Worm (Caenorhabditis elegans): ENCODE data around the gene Y22D7AL.16.

Y22D7AL.16 gene

DNA sequence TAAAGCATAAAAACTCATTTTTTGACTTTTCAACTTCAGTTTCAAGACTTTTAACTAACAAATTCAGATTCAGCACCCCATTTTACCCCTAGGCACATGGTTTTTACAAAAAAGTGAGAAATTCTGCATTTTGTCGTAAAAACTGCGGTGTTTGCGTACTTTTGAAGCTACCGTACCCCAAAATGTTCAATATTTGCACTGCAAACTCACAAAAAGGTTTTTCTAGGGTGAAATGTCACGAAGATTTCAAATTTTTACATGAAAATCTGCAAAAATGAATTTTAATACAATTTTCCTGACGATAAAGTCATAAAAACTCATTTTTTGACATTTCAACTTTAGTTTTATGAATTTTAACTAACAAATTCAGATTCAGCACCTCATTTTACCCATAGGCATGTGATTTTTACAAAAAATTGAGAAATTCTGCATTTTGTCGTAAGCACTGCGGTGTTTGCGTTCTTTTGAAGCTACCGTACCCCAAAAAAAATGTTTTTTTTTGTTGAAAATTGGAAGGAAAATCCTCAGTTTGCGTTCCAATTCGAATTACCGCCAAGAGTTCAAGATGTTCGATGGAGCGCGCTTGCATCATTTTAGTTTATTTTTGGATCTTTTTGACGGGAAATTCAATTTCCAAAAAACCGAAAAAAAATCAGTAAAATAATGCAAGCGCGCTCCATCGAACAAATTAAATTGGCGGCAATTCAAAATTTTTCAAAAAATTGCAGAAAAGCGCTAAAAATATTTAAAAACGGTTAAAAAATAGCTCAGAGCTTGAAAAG lies 48.6 kb downstream of the Y22D7AL.16 start:
- TF ChIP-seq K11D2.4 (GFP tag; IDR thresholded peaks at IDR 0.05), result no peak
- no peak for TF ChIP-seq ceh-91 (GFP tag; IDR thresholded peaks at IDR 0.05)
- TF ChIP-seq hmg-1.2 (GFP tag; IDR thresholded peaks at IDR 0.05), result 0 out of 2 replicates have a peak, but pooled peaks have one; percentile 36
- TF ChIP-seq madf-3 (GFP tag; IDR thresholded peaks at IDR 0.05), result no peak
- TF ChIP-seq Y56A3A.18 (GFP tag; IDR thresholded peaks at IDR 0.05), result 0 out of 2 replicates have a peak, but pooled peaks have one; percentile 29
- TF ChIP-seq snpc-4 (GFP tag; optimal IDR thresholded peaks at IDR 0.05), result no peak
- TF ChIP-seq snpc-4 (tag; optimal IDR thresholded peaks at IDR 0.05), result peak in 1 of 4 experiments; percentile 59
- no peak for TF ChIP-seq lag-1 (GFP tag; IDR thresholded peaks at IDR 0.05)
- TF ChIP-seq ceh-79 (tag; optimal IDR thresholded peaks at IDR 0.05), result peak; percentile 63
- peak; percentile 78 for TF ChIP-seq nfya-2 (GFP tag; IDR thresholded peaks at IDR 0.05)
- 0 out of 2 replicates have a peak, but pooled peaks have one; percentile 37 for TF ChIP-seq attf-6 (GFP tag; IDR thresholded peaks at IDR 0.05)
- TF ChIP-seq hlh-26 (GFP tag; conservative IDR thresholded peaks at IDR 0.05), result no peak
- peak; percentile 96 for TF ChIP-seq nfyb-1 (GFP tag; IDR thresholded peaks at IDR 0.05)
- TF ChIP-seq let-526 (GFP tag; IDR thresholded peaks at IDR 0.05), result 0 out of 2 replicates have a peak, but pooled peaks have one; percentile 13
- peak; percentile 37 for TF ChIP-seq tbx-9 (tag; optimal IDR thresholded peaks at IDR 0.05; ENCODE audit: borderline replicate concordance)
- TF ChIP-seq nhr-27 (tag; optimal IDR thresholded peaks at IDR 0.05), result no peak
- TF ChIP-seq hlh-12 (tag; optimal IDR thresholded peaks at IDR 0.05), result peak; percentile 35
- TF ChIP-seq B0336.3 (GFP tag; IDR thresholded peaks at IDR 0.05), result peak; percentile 90
- TF ChIP-seq ceh-40 (GFP tag; IDR thresholded peaks at IDR 0.05), result peak; percentile 55; the same call in 1 of the 2 replicates
- peak; percentile 85 for TF ChIP-seq hrde-1 (tag; optimal IDR thresholded peaks at IDR 0.05; ENCODE audit: borderline replicate concordance)
- TF ChIP-seq snpc-1.1 (tag; optimal IDR thresholded peaks at IDR 0.05; ENCODE audit: insufficient read depth), result no peak
- TF ChIP-seq snpc-1.3 (tag; optimal IDR thresholded peaks at IDR 0.05; ENCODE audit: insufficient read depth), result no peak
- peak; percentile 48 for TF ChIP-seq mxl-1 (tag; optimal IDR thresholded peaks at IDR 0.05)
- TF ChIP-seq F23B12.7 (tag; optimal IDR thresholded peaks at IDR 0.05; ENCODE audit: insufficient read depth), result no peak
- no peak for TF ChIP-seq F37B4.10 (GFP tag; IDR thresholded peaks at IDR 0.05)
- TF ChIP-seq T26A5.8 (tag; optimal IDR thresholded peaks at IDR 0.05), result peak; percentile 39
- TF ChIP-seq lir-1 (GFP tag; conservative IDR thresholded peaks at IDR 0.05), result no peak
- TF ChIP-seq cebp-1 (GFP tag; IDR thresholded peaks at IDR 0.05), result 0 out of 2 replicates have a peak, but pooled peaks have one; percentile 7
- peak; percentile 68 for TF ChIP-seq cebp-1 (tag; optimal IDR thresholded peaks at IDR 0.05)
- peak; percentile 79 for TF ChIP-seq atf-7 (tag; optimal IDR thresholded peaks at IDR 0.05)
- TF ChIP-seq dox-1 (GFP tag; IDR thresholded peaks at IDR 0.05), result peak; percentile 48
- TF ChIP-seq Y53F4B.3 (GFP tag; IDR thresholded peaks at IDR 0.05), result no peak
- peak; percentile 88 for TF ChIP-seq mcd-1 (GFP tag; IDR thresholded peaks at IDR 0.05)
- TF ChIP-seq lsy-27 (tag; optimal IDR thresholded peaks at IDR 0.05; ENCODE audit: borderline replicate concordance, insufficient read depth), result no peak
- TF ChIP-seq ceh-27 (GFP tag; optimal IDR thresholded peaks at IDR 0.05), result no peak
- peak; percentile 74 for TF ChIP-seq tlf-1 (GFP tag; optimal IDR thresholded peaks at IDR 0.05)
- no peak for TF ChIP-seq T07F8.4 (tag; optimal IDR thresholded peaks at IDR 0.05)
- TF ChIP-seq ceh-100 (GFP tag; IDR thresholded peaks at IDR 0.05), result peak; percentile 50; the same call in 1 of the 2 replicates
- TF ChIP-seq him-1 (tag; optimal IDR thresholded peaks at IDR 0.05), result no peak
- peak; percentile 56; the same call in 1 of the 2 replicates for TF ChIP-seq Y95B8A.8 (GFP tag; IDR thresholded peaks at IDR 0.05)
- peak; percentile 89 for TF ChIP-seq chd-7 (tag; optimal IDR thresholded peaks at IDR 0.05)
- TF ChIP-seq ztf-3 (GFP tag; optimal IDR thresholded peaks at IDR 0.05), result peak; percentile 29
- no peak for TF ChIP-seq K12H6.12 (tag; optimal IDR thresholded peaks at IDR 0.05)
- TF ChIP-seq F39B2.1 (GFP tag; IDR thresholded peaks at IDR 0.05), result no peak; the same call in 1 of the 2 replicates
- no peak for TF ChIP-seq mel-28 (tag; optimal IDR thresholded peaks at IDR 0.05; ENCODE audit: borderline replicate concordance)
- TF ChIP-seq madf-8 (GFP tag; conservative IDR thresholded peaks at IDR 0.05), result 0 out of 2 replicates have a peak, but pooled peaks have one; percentile 7
